Worm (Caenorhabditis elegans): ENCODE measurements around the gene C44F1.1.

C44F1.1 gene

DNA sequence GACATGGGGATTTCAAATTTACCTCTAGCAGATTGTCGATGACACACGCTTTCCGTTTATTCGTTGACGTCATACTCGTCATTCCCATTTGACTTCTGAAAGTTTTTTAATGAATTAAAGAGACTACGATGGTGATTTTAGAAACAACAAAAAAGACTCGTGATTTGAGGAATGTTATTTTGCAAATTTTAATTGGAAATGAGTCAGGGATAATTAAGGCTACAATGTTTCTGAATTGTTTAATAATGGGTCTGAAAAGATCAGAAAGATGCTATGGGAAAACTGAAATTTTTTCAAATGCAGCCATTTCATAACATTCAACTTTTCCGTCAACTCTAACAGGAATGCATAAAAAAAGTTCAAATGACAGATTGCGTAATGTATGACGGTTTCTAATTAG lies at the start of gene C44F1.1:
TSS of gene C44F1.1 (minus strand) at position 101 of the 400 bp plus-strand sequence.
- no peak for TF ChIP-seq unc-62 (GFP tag; optimal IDR thresholded peaks at IDR 0.05)

DNA sequence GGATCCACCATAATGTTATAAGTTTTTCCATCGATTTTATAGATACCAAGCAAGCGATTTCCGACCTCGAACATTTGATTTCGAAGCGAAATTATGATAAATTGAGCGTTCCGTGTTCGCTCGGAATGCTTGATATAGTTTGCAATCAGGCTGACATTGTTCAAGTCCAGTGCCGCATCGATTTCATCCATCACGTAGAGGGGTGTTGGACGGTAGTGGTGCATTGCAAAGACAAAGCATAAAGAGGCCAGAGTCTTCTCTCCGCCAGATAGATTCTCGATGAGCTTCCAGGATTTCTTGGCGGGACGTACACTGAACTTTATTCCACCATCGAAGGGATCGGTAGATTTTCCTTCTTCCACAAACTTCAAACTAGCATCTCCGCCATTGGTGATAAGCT lies 49.1 kb upstream of the C44F1.1 start:
- TF ChIP-seq unc-62 (GFP tag; optimal IDR thresholded peaks at IDR 0.05): no peak

DNA sequence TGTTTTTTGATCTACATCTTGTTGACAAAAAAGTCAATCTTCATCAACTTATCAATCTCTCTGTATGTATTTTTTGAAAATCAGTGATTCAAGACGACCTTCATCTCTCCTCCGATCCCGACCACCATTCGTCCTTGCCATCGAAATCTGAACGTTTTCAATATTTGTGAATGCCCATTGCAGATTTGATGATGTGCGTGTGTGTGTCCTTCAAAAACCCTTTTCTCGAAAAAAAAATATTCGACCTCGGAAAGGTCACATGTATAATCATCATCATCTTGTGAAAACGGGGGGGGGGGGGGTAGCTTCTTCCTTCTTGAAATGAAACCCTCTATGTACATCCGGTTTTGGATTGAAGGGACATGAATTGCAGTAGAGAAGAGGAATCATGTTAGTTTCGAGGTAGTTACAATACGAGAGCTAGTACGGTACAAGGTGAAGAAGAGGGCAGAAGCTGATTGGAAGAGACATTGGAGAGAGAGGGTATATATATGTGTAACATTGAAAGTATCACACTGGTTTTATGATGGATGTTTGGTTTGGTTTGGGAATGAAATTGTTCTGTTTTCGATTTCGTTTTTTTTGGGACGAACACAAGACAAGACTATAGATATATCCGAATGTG lies 47.1 kb upstream of the C44F1.1 start:
- no peak for TF ChIP-seq unc-62 (GFP tag; optimal IDR thresholded peaks at IDR 0.05)

DNA sequence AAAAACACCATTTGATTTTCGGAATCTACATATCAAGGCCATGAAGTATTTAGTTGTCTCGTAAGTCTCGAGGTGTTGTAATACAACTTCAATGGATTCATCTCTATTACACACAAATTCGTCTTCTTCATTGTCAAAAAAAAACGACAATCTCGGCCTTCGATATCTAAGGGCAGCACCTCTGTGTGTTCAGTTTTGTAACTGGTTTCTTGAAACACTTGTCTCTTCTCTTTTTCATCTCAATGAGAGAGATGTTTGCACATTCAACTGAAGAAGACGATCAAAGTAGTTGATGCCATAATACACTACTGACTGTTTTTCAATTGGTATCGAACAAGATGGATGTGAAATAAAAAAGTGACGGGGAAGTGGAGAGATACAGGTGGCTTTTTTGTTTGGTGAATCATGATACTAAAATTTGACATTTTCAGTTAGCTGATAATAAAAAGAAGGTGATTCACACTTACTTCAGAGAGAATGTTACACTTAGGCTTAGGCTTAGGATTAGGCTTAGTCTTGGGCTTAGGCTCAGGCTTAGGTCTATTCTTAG lies 46.1 kb upstream of the C44F1.1 start:
- no peak for TF ChIP-seq unc-62 (GFP tag; optimal IDR thresholded peaks at IDR 0.05)

DNA sequence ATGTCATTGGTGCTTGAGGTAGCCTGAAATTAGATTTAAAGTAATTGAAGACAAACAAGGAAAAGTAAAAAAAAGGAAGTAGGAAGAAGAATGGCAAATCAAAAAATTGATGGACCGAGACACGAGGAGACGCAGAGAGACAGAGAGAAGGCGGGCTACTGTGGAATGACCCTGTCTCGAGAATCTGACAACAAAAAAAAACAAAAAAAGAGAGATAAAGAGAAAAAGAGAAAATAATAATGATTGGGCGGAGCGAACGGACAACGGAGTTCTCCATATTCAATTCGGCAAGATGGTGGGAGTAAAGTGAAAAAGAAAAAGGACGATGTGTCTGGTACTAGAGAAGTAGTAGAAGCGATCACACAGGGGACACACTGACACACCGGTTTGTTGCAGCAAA lies 43.6 kb upstream of the C44F1.1 start, which contains the start of gene toh-1:
TSS of gene toh-1 (minus strand) at position 23 of the 400 bp plus-strand sequence.
- no peak for TF ChIP-seq unc-62 (GFP tag; optimal IDR thresholded peaks at IDR 0.05)

DNA sequence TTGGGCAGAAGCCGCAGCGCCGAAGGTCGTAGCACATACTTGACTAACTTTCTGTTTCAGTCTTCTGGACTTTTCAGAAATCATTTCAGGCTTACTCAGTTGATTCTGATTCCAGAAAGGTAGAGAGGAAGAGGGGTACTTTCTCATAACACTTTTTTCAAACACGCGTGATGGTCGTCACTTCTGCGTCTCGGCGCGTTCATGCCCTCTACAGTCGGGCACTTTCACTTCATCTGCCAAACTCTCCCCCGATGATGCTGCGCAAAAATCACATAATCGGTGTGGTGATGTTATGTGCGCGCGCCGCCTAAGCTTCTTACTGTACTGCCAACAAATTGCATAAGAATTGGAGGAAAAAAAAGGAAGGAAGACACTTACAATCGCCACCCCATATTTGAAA lies 42.2 kb upstream of the C44F1.1 start:
- no peak for TF ChIP-seq unc-62 (GFP tag; optimal IDR thresholded peaks at IDR 0.05)

DNA sequence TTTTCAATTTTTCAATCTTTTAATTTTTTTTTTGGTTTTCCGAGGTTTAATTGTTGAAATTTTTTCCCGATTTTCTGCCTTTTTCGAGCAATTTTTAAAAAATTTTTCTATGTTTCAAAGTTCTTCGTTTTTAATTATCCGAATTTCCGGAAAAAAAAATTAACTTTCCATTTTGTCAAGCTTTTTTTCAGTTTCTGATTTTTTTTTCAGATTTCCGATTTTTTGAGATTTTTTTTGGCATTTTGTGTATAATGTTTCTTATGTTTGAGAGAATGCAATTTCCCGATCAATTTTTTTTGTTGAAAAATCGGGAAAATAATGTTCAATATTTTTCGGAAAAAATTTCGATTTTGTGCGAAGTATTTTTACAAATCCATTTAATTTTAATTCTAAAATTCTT lies 41.5 kb upstream of the C44F1.1 start:
- no peak for TF ChIP-seq unc-62 (GFP tag; optimal IDR thresholded peaks at IDR 0.05)

DNA sequence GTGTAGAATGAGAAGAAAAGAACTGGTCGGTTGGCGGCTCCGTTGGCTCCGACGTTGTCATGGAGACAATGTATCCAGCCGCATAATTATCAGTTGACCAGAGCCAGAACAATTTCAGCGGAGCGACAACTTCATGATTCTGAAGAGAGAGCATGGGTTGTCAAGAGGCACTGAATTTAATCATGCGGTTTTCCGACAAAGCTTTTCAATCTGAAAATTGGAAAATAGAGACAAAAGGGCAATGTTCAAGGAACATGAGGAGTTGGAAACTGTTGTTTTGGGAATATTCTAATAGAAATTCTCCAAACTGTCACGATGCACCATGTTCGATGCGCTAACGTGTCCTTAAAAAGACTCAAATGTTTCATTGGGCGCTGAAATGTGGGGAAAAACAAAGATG lies 39.1 kb upstream of the C44F1.1 start, which contains the start of gene xbx-5:
TSS of gene xbx-5 (minus strand) at position 56 of the 400 bp plus-strand sequence.
- no peak for TF ChIP-seq unc-62 (GFP tag; optimal IDR thresholded peaks at IDR 0.05)

DNA sequence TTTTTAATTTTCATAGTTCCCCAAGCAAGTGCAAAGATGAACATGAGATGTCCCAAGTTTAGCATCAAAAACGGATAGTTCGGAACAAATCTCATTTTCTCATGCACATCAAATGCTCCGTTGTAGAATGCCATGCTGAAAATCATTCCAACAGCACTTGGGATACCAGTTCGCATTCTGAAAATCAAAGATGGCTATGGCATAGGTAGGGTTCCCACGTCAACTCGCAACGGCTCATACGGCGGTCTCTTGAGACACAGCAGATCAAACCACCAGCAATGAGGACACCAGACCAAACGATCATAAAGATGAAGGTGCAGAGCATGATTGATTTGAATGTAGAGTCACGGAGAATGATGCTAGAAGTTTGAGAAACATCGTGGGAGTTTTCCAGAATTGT lies 37.8 kb upstream of the C44F1.1 start:
- TF ChIP-seq unc-62 (GFP tag; optimal IDR thresholded peaks at IDR 0.05): no peak

DNA sequence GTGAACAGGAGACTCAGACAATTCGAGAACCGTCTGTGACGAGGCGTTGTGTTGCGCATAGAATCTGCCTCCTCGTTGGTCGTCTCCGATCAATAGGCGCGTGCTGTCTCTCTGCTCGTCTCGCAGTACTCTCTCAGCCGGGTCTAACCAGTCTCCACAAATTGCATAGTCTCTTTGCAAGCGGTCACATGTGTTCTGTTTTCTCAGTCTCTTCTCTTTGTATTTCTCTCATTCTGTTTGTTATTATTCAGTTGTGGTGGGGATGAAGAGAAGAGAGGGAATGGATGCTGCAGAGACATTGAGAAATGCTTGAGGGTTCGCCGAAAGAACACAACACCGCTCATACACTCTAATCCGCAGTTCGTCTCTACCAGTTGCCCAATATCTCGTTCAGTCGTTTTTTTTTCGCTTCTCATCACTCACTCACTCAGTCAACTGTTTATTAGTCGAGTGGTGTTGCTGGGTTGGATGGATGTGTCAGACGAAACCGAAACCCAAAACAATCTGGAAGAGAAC lies 36.1 kb upstream of the C44F1.1 start:
- peak; percentile 49 for TF ChIP-seq unc-62 (GFP tag; optimal IDR thresholded peaks at IDR 0.05)

DNA sequence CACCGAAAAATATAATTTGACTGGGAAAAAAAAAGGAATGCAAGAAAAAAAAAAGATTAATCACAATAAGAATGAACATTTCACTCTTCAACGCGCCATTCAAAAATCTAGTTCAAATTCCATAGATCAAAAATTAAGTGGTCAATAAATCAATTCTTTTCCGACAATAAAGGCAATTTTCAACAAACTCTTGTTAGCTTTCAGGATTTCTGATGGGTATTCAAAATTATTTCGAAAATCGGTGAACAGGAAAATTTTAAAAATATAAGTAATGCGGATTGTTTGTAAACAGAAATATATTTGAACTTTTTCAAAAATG lies 35.5 kb upstream of the C44F1.1 start:
- no peak for TF ChIP-seq unc-62 (GFP tag; optimal IDR thresholded peaks at IDR 0.05)

DNA sequence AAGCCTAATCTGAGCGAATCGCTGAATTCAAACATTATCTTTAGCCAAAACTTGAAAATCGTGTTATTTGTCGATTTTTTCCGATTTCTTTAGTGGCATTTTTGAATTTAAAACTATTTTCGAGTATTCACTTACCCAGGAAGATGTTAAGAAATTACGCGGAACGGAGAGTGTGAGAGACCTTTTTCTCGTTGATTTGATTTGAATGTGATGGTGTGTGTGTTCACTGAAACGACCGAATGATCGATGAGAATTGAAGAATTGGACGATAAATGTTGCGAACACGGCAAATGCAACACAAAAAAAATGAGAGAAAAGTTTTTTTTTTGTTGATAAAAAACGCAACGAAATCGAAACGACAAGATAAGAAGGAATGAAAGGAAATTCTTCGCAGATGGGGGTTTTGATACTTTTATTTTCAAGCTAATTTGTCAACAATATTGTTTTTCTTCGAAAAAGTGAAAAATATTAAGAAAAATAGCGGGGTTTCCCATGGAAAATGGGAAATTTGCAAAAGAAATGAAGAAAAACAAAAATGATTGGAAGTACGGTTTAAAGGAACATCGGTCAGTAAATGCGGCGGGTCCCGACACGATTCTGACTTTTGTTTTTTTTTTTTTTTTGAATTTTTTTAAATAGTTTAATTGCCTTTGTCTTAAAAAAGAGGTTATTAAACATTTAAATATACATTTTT lies 35.0 kb upstream of the C44F1.1 start, which contains the start of gene mtm-3:
TSS of gene mtm-3 (minus strand) at position 228 of the 694 bp plus-strand sequence.
- TF ChIP-seq unc-62 (GFP tag; optimal IDR thresholded peaks at IDR 0.05): no peak

DNA sequence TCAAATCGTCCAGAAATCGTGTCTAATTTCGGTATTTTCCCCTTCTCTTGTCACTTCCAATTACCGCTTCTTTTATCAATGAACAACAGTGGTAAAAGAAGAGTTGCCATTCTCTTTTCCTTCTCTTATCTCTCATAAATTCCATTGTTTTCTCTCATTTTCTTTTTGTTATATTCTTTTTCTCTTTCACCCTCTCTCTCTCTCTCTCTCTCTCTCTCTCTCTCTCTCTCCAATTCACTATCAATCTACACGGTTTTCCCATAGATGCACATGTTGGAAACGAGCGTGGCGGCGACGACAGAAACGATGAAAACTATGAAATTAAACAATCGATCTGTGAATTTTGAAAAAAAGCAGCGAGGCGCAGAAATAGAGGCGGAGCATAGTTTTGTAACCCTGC lies 33.9 kb upstream of the C44F1.1 start:
- TF ChIP-seq unc-62 (GFP tag; optimal IDR thresholded peaks at IDR 0.05): no peak

DNA sequence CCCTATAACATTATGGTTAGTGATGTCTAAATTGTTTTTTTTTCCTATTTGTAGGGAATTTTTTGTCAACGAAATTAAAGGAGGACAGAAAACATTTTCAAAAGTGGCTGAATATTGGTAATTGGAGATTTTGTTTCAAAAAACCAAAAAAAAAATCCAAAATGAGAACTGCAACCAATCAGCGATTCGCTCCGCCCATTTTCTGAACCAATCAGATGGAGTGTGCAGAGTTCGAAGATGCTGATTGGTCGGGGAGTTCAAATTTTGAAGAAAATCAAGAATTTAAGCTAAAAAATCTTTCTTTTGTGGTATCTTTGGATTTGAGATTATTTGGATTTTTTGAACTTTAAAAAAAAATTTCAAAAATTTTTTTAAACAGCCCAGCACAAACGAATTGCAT lies 33.1 kb upstream of the C44F1.1 start:
- no peak for TF ChIP-seq unc-62 (GFP tag; optimal IDR thresholded peaks at IDR 0.05)

DNA sequence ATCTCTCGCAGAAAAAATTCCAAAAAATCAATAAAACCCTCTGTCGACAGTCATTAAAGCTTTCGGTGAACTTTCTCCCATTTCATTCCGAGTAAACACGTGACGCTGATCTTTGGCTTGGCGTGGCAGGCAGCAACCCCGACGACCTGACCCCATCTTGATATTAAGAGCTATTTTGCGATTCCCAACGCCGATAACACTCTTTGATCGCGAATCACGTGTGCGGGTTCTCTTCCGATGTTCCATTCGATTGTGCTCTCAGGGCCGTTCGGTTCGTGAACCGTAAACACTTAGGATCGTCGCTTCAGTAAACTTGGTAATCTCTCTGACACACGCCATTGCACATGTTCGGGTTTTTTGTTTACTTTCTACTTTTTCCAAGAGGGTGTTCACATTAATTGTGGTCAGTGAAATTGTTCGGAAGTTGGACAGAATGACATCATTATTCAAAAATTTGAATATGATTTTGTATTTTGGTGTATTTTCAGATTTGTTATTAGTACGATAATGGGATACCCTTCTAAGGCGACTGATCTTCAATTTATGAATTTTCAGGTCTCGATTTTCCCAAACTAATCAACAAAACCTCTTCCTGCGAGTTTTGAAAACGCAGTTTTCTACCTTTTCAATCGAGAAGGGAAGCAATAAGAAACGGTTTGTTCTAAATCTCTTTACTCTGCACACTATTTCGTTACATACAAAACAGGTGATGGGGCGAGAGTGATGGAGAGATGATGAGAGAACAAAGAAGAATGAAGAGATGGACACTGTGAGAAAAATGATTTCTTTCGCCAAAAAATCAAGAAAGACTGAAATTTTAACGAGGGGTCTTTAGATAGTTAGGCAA lies 32.0 kb upstream of the C44F1.1 start:
- TF ChIP-seq unc-62 (GFP tag; optimal IDR thresholded peaks at IDR 0.05): no peak

DNA sequence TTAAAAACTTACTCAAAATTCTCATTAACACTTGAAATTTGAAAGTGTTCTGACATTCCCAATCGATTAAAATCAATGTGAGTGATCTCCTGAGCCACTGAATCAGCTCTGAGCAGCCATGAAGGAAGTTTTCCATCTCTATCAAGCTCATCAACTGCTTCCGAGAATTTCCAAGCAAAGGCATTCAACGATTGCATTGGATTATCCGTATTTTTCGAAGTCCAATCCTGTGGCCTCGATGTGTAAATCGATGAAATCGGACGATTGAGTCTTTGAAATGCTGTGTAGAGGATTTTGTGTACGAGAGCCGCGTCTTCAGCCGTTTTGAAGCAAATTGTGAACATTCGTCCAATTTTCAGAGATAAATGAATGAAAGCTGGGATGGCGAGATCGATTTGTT lies 30.6 kb upstream of the C44F1.1 start:
- no peak for TF ChIP-seq unc-62 (GFP tag; optimal IDR thresholded peaks at IDR 0.05)

Measured in whole organism, dauer.